Fruit fly (Drosophila melanogaster): ENCODE results near the gene CG42816.

Gene CG42816

DNA sequence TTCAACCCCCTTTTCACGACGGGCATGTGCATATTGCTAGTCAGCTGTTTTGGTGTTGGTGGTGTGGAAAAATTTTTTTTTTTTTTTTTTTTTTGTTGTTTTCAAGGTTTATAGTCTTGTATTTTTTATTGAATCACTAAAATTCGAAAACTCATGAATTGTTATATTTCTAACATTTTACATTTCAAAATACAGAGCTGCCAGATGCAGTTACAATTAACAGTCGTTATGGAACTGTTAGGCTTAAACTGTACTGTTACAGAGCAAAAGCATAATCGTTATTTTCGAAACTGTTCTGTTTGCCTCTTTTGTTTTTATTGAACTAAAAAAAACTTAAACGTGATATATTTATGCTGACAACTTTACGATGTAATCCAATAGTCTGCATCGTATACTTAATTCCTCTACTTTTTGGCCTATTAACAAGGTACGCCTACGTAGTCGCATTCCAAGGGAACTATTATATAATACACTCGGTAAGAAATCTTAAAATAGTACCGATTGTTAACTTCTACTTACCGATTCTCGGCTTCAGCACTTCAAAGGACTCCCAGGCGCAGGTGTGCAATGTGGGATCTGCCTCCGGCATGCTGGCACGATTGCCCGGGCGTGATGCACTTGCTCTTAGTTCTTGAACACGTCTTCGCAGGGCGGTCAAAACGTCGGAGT, 9.1 kb upstream of the CG42816 start, which contains the start of gene CG32187 (continued):
- no peak for TF ChIP-seq shn (GFP tag; optimal IDR thresholded peaks at IDR 0.05)
- TF ChIP-seq Fer2 (tag; optimal IDR thresholded peaks at IDR 0.05), result no peak
- TF ChIP-seq Myb (GFP tag; optimal IDR thresholded peaks at IDR 0.05), result peak; percentile 74
- TF ChIP-seq Atf6 (GFP tag; IDR thresholded peaks at IDR 0.05), result no peak
- TF ChIP-seq CG7987 (GFP tag; optimal IDR thresholded peaks at IDR 0.05), result no peak
- TF ChIP-seq da (GFP tag; optimal IDR thresholded peaks at IDR 0.05), result no peak
- TF ChIP-seq Lhr (GFP tag; optimal IDR thresholded peaks at IDR 0.05), result no peak
- peak; percentile 3 for TF ChIP-seq sens (GFP tag)
- 0 out of 2 replicates have a peak, but pooled peaks have one; percentile 10 for TF ChIP-seq MBD-R2 (GFP tag; IDR thresholded peaks at IDR 0.05)
- TF ChIP-seq chm (GFP tag; IDR thresholded peaks at IDR 0.05), result no peak
- TF ChIP-seq Pdp1 (GFP tag; optimal IDR thresholded peaks at IDR 0.05), result peak in 1 of 2 experiments; percentile 92
- no peak for TF ChIP-seq CG4820 (GFP tag; optimal IDR thresholded peaks at IDR 0.05)
- TF ChIP-seq trh (GFP tag; optimal IDR thresholded peaks at IDR 0.05), result no peak
- no peak for TF ChIP-seq klu (GFP tag; IDR thresholded peaks at IDR 0.05)
- TF ChIP-seq CG13287 (GFP tag; IDR thresholded peaks at IDR 0.05; ENCODE audit: partially characterized antibody), result no peak
- TF ChIP-seq lab (GFP tag; optimal IDR thresholded peaks at IDR 0.05), result no peak
- TF ChIP-seq Dp (GFP tag; optimal IDR thresholded peaks at IDR 0.05), result peak; percentile 15
- TF ChIP-seq tx (GFP tag; optimal IDR thresholded peaks at IDR 0.05), result no peak
- no peak for TF ChIP-seq fru (optimal IDR thresholded peaks at IDR 0.05)
- TF ChIP-seq HLHmδ (GFP tag; optimal IDR thresholded peaks at IDR 0.05), result no peak

DNA sequence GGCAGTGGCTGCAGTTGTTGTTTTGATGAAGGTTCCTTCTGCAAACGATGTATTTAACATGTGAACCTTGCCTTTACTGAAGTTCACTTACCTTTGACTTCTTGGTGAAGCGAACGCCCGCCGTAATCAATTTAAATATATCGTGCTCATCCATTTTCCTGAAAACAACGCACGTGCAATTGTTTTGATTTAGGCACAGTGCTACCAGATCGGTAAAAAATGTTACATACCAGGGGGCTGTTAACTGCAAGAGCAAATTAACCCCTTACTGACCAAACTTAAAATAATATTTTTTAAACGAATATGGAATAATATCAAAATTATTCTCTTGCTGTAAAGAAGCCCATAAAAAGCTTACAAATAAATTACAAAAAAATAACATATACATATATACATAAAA, 7.1 kb upstream of the CG42816 start, which contains the start of gene ais:
Gene ais, minus strand, starts transcription at position 205 of the 400 bp plus-strand sequence.
- TF ChIP-seq gcm (GFP tag; optimal IDR thresholded peaks at IDR 0.05) (no peak), hbn (GFP tag; IDR thresholded peaks at IDR 0.05; ENCODE audit: partially characterized antibody) (no peak), fru (optimal IDR thresholded peaks at IDR 0.05) (no peak), CG17829 (tag; optimal IDR thresholded peaks at IDR 0.05) (no peak), CG7963 (GFP tag; IDR thresholded peaks at IDR 0.05; ENCODE audit: partially characterized antibody) (no peak), Fer1 (GFP tag; optimal IDR thresholded peaks at IDR 0.05) (no peak), Doc3 (GFP tag; IDR thresholded peaks at IDR 0.05; ENCODE audit: partially characterized antibody) (no peak), Deaf1 (tag; optimal IDR thresholded peaks at IDR 0.05) (no peak), unpg (GFP tag; optimal IDR thresholded peaks at IDR 0.05) (peak; percentile 39), CHES-1-like (GFP tag; optimal IDR thresholded peaks at IDR 0.05) (no peak), tna (GFP tag; IDR thresholded peaks at IDR 0.05; ENCODE audit: partially characterized antibody) (no peak; the same call in 1 of the 2 replicates), bsh (GFP tag; optimal IDR thresholded peaks at IDR 0.05) (no peak), CG10274 (GFP tag; optimal IDR thresholded peaks at IDR 0.05) (no peak), CG14965 (GFP tag; optimal IDR thresholded peaks at IDR 0.05; ENCODE audit: borderline replicate concordance) (no peak), tx (GFP tag; optimal IDR thresholded peaks at IDR 0.05) (no peak), CG13424 (tag; optimal IDR thresholded peaks at IDR 0.05) (peak; percentile 32), chn (GFP tag; optimal IDR thresholded peaks at IDR 0.05) (no peak), dati (GFP tag; IDR thresholded peaks at IDR 0.05) (no peak), CG4854 (GFP tag; optimal IDR thresholded peaks at IDR 0.05) (no peak), CG5953 (GFP tag; IDR thresholded peaks at IDR 0.05) (no peak), eve (GFP tag; optimal IDR thresholded peaks at IDR 0.05) (no peak), Eip74EF (GFP tag; optimal IDR thresholded peaks at IDR 0.05) (no peak), Doc2 (GFP tag; IDR thresholded peaks at IDR 0.05) (no peak), HLHmδ (GFP tag; optimal IDR thresholded peaks at IDR 0.05) (no peak), Meics (GFP tag; optimal IDR thresholded peaks at IDR 0.05) (no peak), Fer3 (tag; optimal IDR thresholded peaks at IDR 0.05) (no peak), CG2199 (GFP tag; IDR thresholded peaks at IDR 0.05) (no peak), slbo (GFP tag; IDR thresholded peaks at IDR 0.05) (peak; percentile 70), tll (GFP tag; optimal IDR thresholded peaks at IDR 0.05) (no peak), tup (GFP tag; optimal IDR thresholded peaks at IDR 0.05) (no peak), scrt (GFP tag; optimal IDR thresholded peaks at IDR 0.05) (no peak), Sry-δ (GFP tag; optimal IDR thresholded peaks at IDR 0.05) (no peak)

All from whole organism, embryonic.